Worm (Caenorhabditis elegans) whole organism, mixed stage, embryonic: ENCODE measurements around the gene F26F12.5.

Experiments
- M03D4.4 ChIP-seq: sonication (generic microtip); optimal IDR thresholded peaks from 2 replicates; lab custom pipeline; 2017; ENCODE audit warnings: mild to moderate bottlenecking, missing genetic modification characterization, missing compliant biosample characterization
- bed-3 ChIP-seq: fragments of 200-800 bp; sonication (Bioruptor generic); optimal IDR thresholded peaks from 3 replicates; lab custom pipeline; 2018; ENCODE audit warnings: mild to moderate bottlenecking, missing genetic modification characterization, moderate library complexity, missing compliant biosample characterization
- blmp-1 ChIP-seq: fragments of 150-350 bp; optimal IDR thresholded peaks from 2 replicates; lab custom pipeline; 2014; ENCODE audit warnings: missing biosample characterization, missing genetic modification characterization
- ceh-39 ChIP-seq: fragments of 150-350 bp; optimal IDR thresholded peaks from 2 replicates; lab custom pipeline; 2014; ENCODE audit warnings: missing biosample characterization, missing genetic modification characterization
- ceh-43 ChIP-seq: fragments of 200-800 bp; sonication (Bioruptor generic); optimal IDR thresholded peaks from 2 replicates; lab custom pipeline; 2018; ENCODE audit warnings: mild to moderate bottlenecking, missing genetic modification characterization, moderate library complexity, missing compliant biosample characterization
- ces-1 ChIP-seq: fragments of 150-350 bp; optimal IDR thresholded peaks from 2 replicates; lab custom pipeline; 2014; ENCODE audit warnings: missing biosample characterization, missing genetic modification reagents, missing genetic modification characterization
- cnd-1 ChIP-seq: fragments of 200-800 bp; sonication (Bioruptor generic); optimal IDR thresholded peaks from 2 replicates; lab custom pipeline; 2018; ENCODE audit warnings: mild to moderate bottlenecking, missing genetic modification characterization, missing compliant biosample characterization
- drap-1 ChIP-seq: fragments of 200-800 bp; sonication (Bioruptor generic); optimal IDR thresholded peaks from 3 replicates; lab custom pipeline; 2018; ENCODE audit warnings: mild to moderate bottlenecking, missing genetic modification characterization, missing compliant biosample characterization
- elt-1 ChIP-seq: sonication (generic microtip); optimal IDR thresholded peaks from 2 replicates; lab custom pipeline; 2017; ENCODE audit warnings: missing genetic modification characterization, mild to moderate bottlenecking, missing compliant biosample characterization, antibody characterized with exemption, moderate library complexity, borderline replicate concordance; ENCODE audit not compliant: insufficient read depth
- elt-3 ChIP-seq: fragments of 150-350 bp; optimal IDR thresholded peaks from 2 replicates; lab custom pipeline; 2014; ENCODE audit warnings: missing biosample characterization, missing genetic modification characterization
- flh-1 ChIP-seq: fragments of 200-800 bp; sonication (Bioruptor generic); optimal IDR thresholded peaks from 2 replicates; lab custom pipeline; 2018; ENCODE audit warnings: mild to moderate bottlenecking, missing genetic modification characterization, moderate library complexity, missing compliant biosample characterization
- ham-2 ChIP-seq: fragments of 200-800 bp; sonication (Bioruptor generic); optimal IDR thresholded peaks from 2 replicates; lab custom pipeline; 2018; ENCODE audit warnings: mild to moderate bottlenecking, missing genetic modification characterization, missing compliant biosample characterization
- hlh-1 ChIP-seq: fragments of 150-350 bp; optimal IDR thresholded peaks from 2 replicates; lab custom pipeline; 2014; ENCODE audit warnings: missing biosample characterization, missing genetic modification reagents, missing genetic modification characterization
- lin-13 ChIP-seq: fragments of 150-350 bp; optimal IDR thresholded peaks from 2 replicates; lab custom pipeline; 2014; ENCODE audit warnings: missing biosample characterization, missing genetic modification characterization
- lin-32 ChIP-seq: fragments of 200-800 bp; sonication (Bioruptor generic); optimal IDR thresholded peaks from 2 replicates; lab custom pipeline; 2018; ENCODE audit warnings: mild to moderate bottlenecking, missing genetic modification characterization, missing compliant biosample characterization
- lsy-2 ChIP-seq: fragments of 150-350 bp; optimal IDR thresholded peaks from 2 replicates; lab custom pipeline; 2014; ENCODE audit warnings: missing biosample characterization, missing genetic modification characterization
- mab-5 ChIP-seq: fragments of 150-350 bp; optimal IDR thresholded peaks from 2 replicates; lab custom pipeline; 2014; ENCODE audit warnings: missing biosample characterization, missing genetic modification characterization
- mep-1 ChIP-seq: fragments of 150-350 bp; optimal IDR thresholded peaks from 2 replicates; lab custom pipeline; 2017; ENCODE audit warnings: missing biosample characterization, missing genetic modification reagents, missing genetic modification characterization, inconsistent platforms
- mls-2 ChIP-seq: sonication (generic microtip); optimal IDR thresholded peaks from 2 replicates; lab custom pipeline; 2016; ENCODE audit warnings: mild to moderate bottlenecking, missing genetic modification characterization, moderate library complexity, missing compliant biosample characterization
- nhr-12 ChIP-seq: fragments of 150-350 bp; optimal IDR thresholded peaks from 2 replicates; lab custom pipeline; 2014; ENCODE audit warnings: missing biosample characterization, missing genetic modification characterization
- nhr-2 ChIP-seq: fragments of 150-350 bp; optimal IDR thresholded peaks from 2 replicates; lab custom pipeline; 2014; ENCODE audit warnings: missing biosample characterization, missing genetic modification characterization
- nhr-28 ChIP-seq: fragments of 150-350 bp; optimal IDR thresholded peaks from 2 replicates; lab custom pipeline; 2014; ENCODE audit warnings: missing biosample characterization, missing genetic modification characterization
- nhr-76 ChIP-seq: sonication (generic microtip); optimal IDR thresholded peaks from 2 replicates; lab custom pipeline; 2017; ENCODE audit warnings: missing biosample characterization, missing genetic modification characterization
- pha-4 ChIP-seq: fragments of 150-350 bp; optimal IDR thresholded peaks from 2 replicates; lab custom pipeline; 2018; ENCODE audit warnings: missing biosample characterization, missing genetic modification reagents, missing genetic modification characterization
- sem-2 ChIP-seq: fragments of 200-800 bp; sonication (Bioruptor generic); optimal IDR thresholded peaks from 2 replicates; lab custom pipeline; 2018; ENCODE audit warnings: mild to moderate bottlenecking, missing genetic modification characterization, missing compliant biosample characterization
- snpc-4 ChIP-seq: fragments of 150-350 bp; optimal IDR thresholded peaks from 2 replicates; lab custom pipeline; 2014; ENCODE audit warnings: missing biosample characterization, missing genetic modification characterization
- tbx-8 ChIP-seq: fragments of 200-800 bp; sonication (Bioruptor generic); optimal IDR thresholded peaks from 2 replicates; lab custom pipeline; 2018; ENCODE audit warnings: mild to moderate bottlenecking, missing genetic modification characterization, moderate library complexity, missing compliant biosample characterization
- unc-120 ChIP-seq: sonication (generic microtip); optimal IDR thresholded peaks from 2 replicates; lab custom pipeline; 2017; ENCODE audit warnings: missing genetic modification characterization, missing compliant biosample characterization; ENCODE audit not compliant: poor library complexity, severe bottlenecking
- unc-39 ChIP-seq: fragments of 150-350 bp; optimal IDR thresholded peaks from 2 replicates; lab custom pipeline; 2014; ENCODE audit warnings: missing biosample characterization, missing genetic modification characterization
- unc-62 ChIP-seq: fragments of 150-350 bp; optimal IDR thresholded peaks from 2 replicates; lab custom pipeline; 2014; ENCODE audit warnings: missing biosample characterization, missing genetic modification reagents, missing genetic modification characterization
- zip-8 ChIP-seq: fragments of 150-350 bp; optimal IDR thresholded peaks from 2 replicates; lab custom pipeline; 2014; ENCODE audit warnings: missing biosample characterization, missing genetic modification characterization
- ztf-11 ChIP-seq: fragments of 150-350 bp; optimal IDR thresholded peaks from 2 replicates; lab custom pipeline; 2014; ENCODE audit warnings: missing biosample characterization, missing genetic modification characterization

F26F12.5 gene

DNA sequence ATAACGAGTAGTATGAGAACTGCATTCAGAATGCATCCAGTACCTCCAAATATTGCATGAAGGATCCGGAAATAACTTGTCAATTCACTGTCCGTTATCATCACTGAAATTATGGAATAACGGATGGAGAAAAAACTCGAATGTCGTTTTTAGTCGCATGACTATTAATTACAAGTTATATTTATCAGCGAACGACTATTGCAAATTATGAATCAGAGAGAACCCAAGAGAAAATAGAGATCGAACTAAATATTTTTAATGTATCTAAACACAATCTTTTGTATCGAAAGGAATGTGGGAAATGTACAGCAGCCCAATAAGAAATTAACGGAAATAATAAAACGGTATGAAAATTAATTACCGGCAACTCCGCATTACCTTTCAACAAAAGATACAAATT, 35.0 kb upstream of the F26F12.5 start, which contains the start of gene srd-16:
Gene srd-16, minus strand, starts transcription at position 101 of the 400 bp plus-strand sequence.
- TF ChIP-seq drap-1 (GFP tag; lab: Kevin White, UChicago) (no peak), cnd-1 (tag; lab: Kevin White, UChicago) (no peak), unc-62 (GFP tag; lab: Kevin White, UChicago) (no peak), lsy-2 (tag; lab: Kevin White, UChicago) (no peak), ceh-39 (no peak), mab-5 (tag; lab: Kevin White, UChicago) (no peak), nhr-28 (tag; lab: Kevin White, UChicago) (no peak), sem-2 (GFP tag; lab: Kevin White, UChicago) (no peak), flh-1 (GFP tag; lab: Kevin White, UChicago) (no peak), tbx-8 (GFP tag; lab: Kevin White, UChicago) (no peak), pha-4 (tag; lab: Kevin White, UChicago) (no peak), elt-1 (tag; lab: Kevin White, UChicago) (no peak), lin-32 (GFP tag; lab: Kevin White, UChicago) (no peak), elt-3 (no peak), lin-13 (no peak), blmp-1 (no peak)

DNA sequence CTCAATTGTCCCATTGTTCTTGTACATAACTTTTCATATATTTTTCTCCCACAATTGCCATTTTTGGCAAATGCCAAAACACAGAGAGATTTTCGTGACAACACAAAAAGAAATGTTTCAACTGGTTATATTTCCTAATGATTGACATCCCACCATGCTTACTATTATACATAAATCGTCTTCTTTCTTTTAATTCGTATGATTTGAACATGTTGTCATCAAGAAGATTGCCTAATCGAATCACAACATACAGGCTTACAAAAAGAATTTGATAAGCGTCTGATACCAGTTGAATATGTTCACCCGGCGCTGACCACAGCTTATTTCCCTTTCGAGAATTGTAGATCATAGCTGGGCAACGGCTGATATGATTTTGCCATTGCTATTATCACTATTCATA, 30.0 kb upstream of the F26F12.5 start, which contains the start of gene grd-9:
Gene grd-9, plus strand, starts transcription at position 301 of the 400 bp plus-strand sequence.
- no peak for TF ChIP-seq drap-1 (GFP tag; lab: Kevin White, UChicago)
- no peak for TF ChIP-seq ceh-39
- TF ChIP-seq ham-2 (GFP tag; lab: Kevin White, UChicago), result no peak
- TF ChIP-seq tbx-8 (GFP tag; lab: Kevin White, UChicago), result no peak
- no peak for TF ChIP-seq nhr-28 (tag; lab: Kevin White, UChicago)
- no peak for TF ChIP-seq lin-32 (GFP tag; lab: Kevin White, UChicago)
- no peak for TF ChIP-seq nhr-12
- TF ChIP-seq unc-39 (tag; lab: Kevin White, UChicago), result no peak
- no peak for TF ChIP-seq elt-1 (tag; lab: Kevin White, UChicago)
- TF ChIP-seq mls-2 (tag; lab: Kevin White, UChicago), result no peak
- TF ChIP-seq lin-13, result no peak
- no peak for TF ChIP-seq flh-1 (GFP tag; lab: Kevin White, UChicago)
- TF ChIP-seq cnd-1 (tag; lab: Kevin White, UChicago), result no peak
- TF ChIP-seq pha-4 (tag; lab: Kevin White, UChicago), result no peak
- no peak for TF ChIP-seq nhr-2 (tag; lab: Kevin White, UChicago)

DNA sequence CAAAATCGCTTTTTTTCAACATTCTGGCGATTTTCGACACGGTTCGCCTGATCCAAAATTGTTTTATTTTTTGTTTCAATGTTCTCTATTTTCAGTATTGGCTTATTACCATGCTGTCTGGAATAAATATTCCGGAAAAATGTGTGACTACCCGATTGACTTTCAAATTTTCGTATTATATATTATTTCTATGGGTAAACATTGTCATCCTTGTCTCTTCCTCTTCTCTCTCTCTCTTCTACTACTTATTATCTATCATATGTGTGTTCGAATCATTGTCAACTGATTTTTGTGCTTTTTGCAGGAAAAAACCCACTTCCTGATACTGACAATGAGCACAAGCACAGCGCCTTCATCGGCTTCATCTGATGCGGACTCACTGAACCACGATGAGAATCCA, 28.0 kb upstream of the F26F12.5 start, which contains the start of gene C04E6.7:
Gene C04E6.7, plus strand, starts transcription at position 301 of the 400 bp plus-strand sequence.
- TF ChIP-seq mep-1 (tag; lab: Kevin White, UChicago) (no peak), unc-62 (GFP tag; lab: Kevin White, UChicago) (no peak), unc-120 (tag; lab: Kevin White, UChicago) (no peak), M03D4.4 (tag; lab: Kevin White, UChicago) (no peak), mab-5 (tag; lab: Kevin White, UChicago) (no peak), ceh-43 (GFP tag; lab: Kevin White, UChicago) (no peak), sem-2 (GFP tag; lab: Kevin White, UChicago) (no peak), nhr-12 (no peak), ces-1 (no peak), lin-32 (GFP tag; lab: Kevin White, UChicago) (no peak), bed-3 (GFP tag; lab: Kevin White, UChicago) (no peak), zip-8 (no peak)

DNA sequence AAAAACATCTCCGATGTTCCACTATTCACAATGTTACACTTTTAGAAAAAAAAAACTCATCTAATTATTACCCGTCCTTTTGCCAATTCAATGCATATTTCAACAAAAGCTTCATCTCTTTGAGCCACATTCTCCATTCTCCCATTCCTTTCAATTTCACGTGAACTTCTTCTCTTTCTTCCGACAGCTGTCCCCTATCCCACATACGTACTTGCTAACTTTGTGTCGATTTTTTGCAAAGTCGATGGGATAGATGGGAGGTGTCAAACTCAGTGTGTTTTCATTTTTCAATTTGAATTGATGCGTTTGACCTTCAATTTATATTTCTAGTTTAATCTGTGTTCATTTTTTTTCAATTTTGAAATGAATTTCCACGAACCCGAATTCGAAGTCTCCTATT, 26.2 kb upstream of the F26F12.5 start:
- TF ChIP-seq zip-8, result no peak
- TF ChIP-seq hlh-1, result peak; percentile 32

DNA sequence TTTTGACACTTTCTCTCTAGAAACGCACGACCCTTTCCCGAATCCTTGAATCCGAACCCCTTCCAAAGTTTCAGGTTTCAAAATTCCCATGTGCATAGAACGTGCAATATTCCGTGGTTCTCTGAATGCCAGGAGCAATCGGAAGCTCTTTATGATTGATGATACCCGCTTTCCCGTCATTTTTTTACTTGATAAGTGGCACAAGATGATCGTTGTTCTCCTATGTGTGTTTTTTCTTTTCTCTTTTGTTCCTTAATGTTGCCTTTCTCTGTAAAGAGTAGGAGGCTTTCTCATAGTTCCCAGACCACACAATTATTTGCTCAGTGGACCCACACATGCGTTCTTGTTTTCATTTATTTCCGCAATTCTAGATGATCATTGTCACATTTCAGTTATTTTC, 23.8 kb upstream of the F26F12.5 start:
- no peak for TF ChIP-seq flh-1 (GFP tag; lab: Kevin White, UChicago)
- TF ChIP-seq lin-32 (GFP tag; lab: Kevin White, UChicago), result no peak
- TF ChIP-seq unc-39 (tag; lab: Kevin White, UChicago), result no peak
- TF ChIP-seq snpc-4 (tag; lab: Kevin White, UChicago), result no peak
- no peak for TF ChIP-seq blmp-1
- no peak for TF ChIP-seq ces-1
- TF ChIP-seq nhr-76 (tag; lab: Kevin White, UChicago), result no peak
- TF ChIP-seq bed-3 (GFP tag; lab: Kevin White, UChicago), result no peak
- no peak for TF ChIP-seq pha-4 (tag; lab: Kevin White, UChicago)
- TF ChIP-seq unc-120 (tag; lab: Kevin White, UChicago), result no peak
- TF ChIP-seq lin-13, result no peak
- TF ChIP-seq lsy-2 (tag; lab: Kevin White, UChicago), result no peak
- no peak for TF ChIP-seq ztf-11 (tag; lab: Kevin White, UChicago)
